Worm (Caenorhabditis elegans) whole organism, L1 larva: ENCODE data around the gene sma-2.

Source experiments
- aha-1 ChIP-seq: fragments of 150-350 bp; optimal IDR thresholded peaks from 2 replicates; lab custom pipeline; 2014; ENCODE audit warnings: missing biosample characterization, missing genetic modification characterization
- blmp-1 ChIP-seq: fragments of 150-350 bp; optimal IDR thresholded peaks from 2 replicates; lab custom pipeline; 2014; ENCODE audit warnings: missing biosample characterization, missing genetic modification characterization
- ceh-63 ChIP-seq: fragments of 200-800 bp; sonication (Bioruptor generic); optimal IDR thresholded peaks from 2 replicates; lab custom pipeline; 2018; ENCODE audit warnings: mild to moderate bottlenecking, missing genetic modification characterization, missing compliant biosample characterization
- ceh-82 ChIP-seq, 3 experiments: fragments of 150-350 bp in 1 of 3; sonication (generic microtip) in 2 of 3; optimal IDR thresholded peaks; 2 replicates each; lab custom pipeline; 2014 to 2017; ENCODE audit warnings: missing biosample characterization in 3 of 3, missing genetic modification characterization in 3 of 3
- ces-1 ChIP-seq: fragments of 150-350 bp; optimal IDR thresholded peaks from 2 replicates; lab custom pipeline; 2014; ENCODE audit warnings: missing biosample characterization, missing genetic modification reagents, missing genetic modification characterization
- dpl-1 ChIP-seq, 3 experiments: fragments of 150-350 bp in 2 of 3; sonication (generic microtip) in 1 of 3; optimal IDR thresholded peaks; 2 replicates each; lab custom pipeline; 2014 to 2017; ENCODE audit warnings: missing biosample characterization in 3 of 3, missing genetic modification characterization in 3 of 3, missing genetic modification reagents in 3 of 3
- dsc-1 ChIP-seq: sonication (generic microtip); optimal IDR thresholded peaks from 2 replicates; lab custom pipeline; 2016; ENCODE audit warnings: mild to moderate bottlenecking, missing genetic modification characterization, missing compliant biosample characterization
- efl-1 ChIP-seq, 4 experiments: fragments of 150-350 bp; optimal IDR thresholded peaks in 3 of 4; peaks in 1 of 4; 1 replicate in 1 of 4; 2 replicates in 3 of 4; lab custom pipeline; 2014; ENCODE audit warnings: missing biosample characterization in 2 of 4, missing genetic modification characterization in 2 of 4, missing genetic modification reagents in 2 of 4
- egl-27 ChIP-seq, 2 experiments: fragments of 150-350 bp in 1 of 2; sonication (generic microtip); optimal IDR thresholded peaks; 3 replicates each; lab custom pipeline; 2017 to 2018; ENCODE audit warnings: missing biosample characterization in 2 of 2, missing genetic modification characterization in 2 of 2, missing genetic modification reagents in 2 of 2
- elt-2 ChIP-seq: sonication (generic microtip); optimal IDR thresholded peaks from 2 replicates; lab custom pipeline; 2016; ENCODE audit warnings: missing genetic modification characterization, mild to moderate bottlenecking, inconsistent platforms, missing compliant biosample characterization, missing genetic modification reagents
- elt-3 ChIP-seq, 6 experiments: fragments of 150-350 bp in 1 of 6; sonication (generic microtip); optimal IDR thresholded peaks; 2 replicates each; lab custom pipeline; 2017 to 2018; ENCODE audit warnings: missing biosample characterization in 6 of 6, missing genetic modification characterization in 6 of 6, inconsistent platforms in 1 of 6
- ets-5 ChIP-seq: fragments of 200-800 bp; sonication (Bioruptor generic); IDR thresholded peaks from 2 replicates; pipeline ENCODE4 v1.3.6; 2022; ENCODE audit warnings: missing genetic modification characterization, missing compliant biosample characterization
- fkh-8 ChIP-seq: sonication (generic microtip); optimal IDR thresholded peaks from 2 replicates; lab custom pipeline; 2016; ENCODE audit warnings: mild to moderate bottlenecking, missing genetic modification characterization, missing compliant biosample characterization
- fos-1 ChIP-seq: fragments of 150-350 bp; optimal IDR thresholded peaks from 2 replicates; lab custom pipeline; 2014; ENCODE audit warnings: missing biosample characterization, missing genetic modification characterization
- hlh-4 ChIP-seq: sonication (generic microtip); optimal IDR thresholded peaks from 2 replicates; lab custom pipeline; 2016; ENCODE audit warnings: mild to moderate bottlenecking, missing genetic modification characterization, missing compliant biosample characterization
- hpl-2 ChIP-seq: fragments of 150-350 bp; optimal IDR thresholded peaks from 2 replicates; lab custom pipeline; 2014; ENCODE audit warnings: missing biosample characterization, missing genetic modification reagents, missing genetic modification characterization
- lin-13 ChIP-seq: fragments of 150-350 bp; optimal IDR thresholded peaks from 2 replicates; lab custom pipeline; 2014; ENCODE audit warnings: missing biosample characterization, missing genetic modification reagents, missing genetic modification characterization
- lin-14 ChIP-seq: fragments of 200-800 bp; sonication (Bioruptor generic); optimal IDR thresholded peaks from 2 replicates; lab custom pipeline; 2018; ENCODE audit warnings: mild to moderate bottlenecking, missing genetic modification characterization, moderate library complexity, missing compliant biosample characterization
- lin-35 ChIP-seq, 2 experiments: fragments of 150-350 bp; optimal IDR thresholded peaks; 2 replicates each; lab custom pipeline; 2014; ENCODE audit warnings: missing biosample characterization in 2 of 2, missing genetic modification characterization in 2 of 2, missing genetic modification reagents in 2 of 2
- lin-39 ChIP-seq: fragments of 150-350 bp; optimal IDR thresholded peaks from 2 replicates; lab custom pipeline; 2014; ENCODE audit warnings: missing biosample characterization, missing genetic modification reagents, missing genetic modification characterization
- lsy-2 ChIP-seq, 2 experiments: fragments of 150-350 bp; optimal IDR thresholded peaks; 2 replicates each; lab custom pipeline; 2014; ENCODE audit warnings: missing biosample characterization in 2 of 2, missing genetic modification characterization in 2 of 2
- mdl-1 ChIP-seq, 2 experiments: fragments of 150-350 bp; optimal IDR thresholded peaks; 2 replicates each; lab custom pipeline; 2014 to 2017; ENCODE audit warnings: missing biosample characterization in 2 of 2, missing genetic modification characterization in 2 of 2, inconsistent platforms in 1 of 2
- mep-1 ChIP-seq: fragments of 150-350 bp; optimal IDR thresholded peaks from 2 replicates; lab custom pipeline; 2014; ENCODE audit warnings: missing biosample characterization, missing genetic modification characterization
- nhr-19 ChIP-seq: fragments of 200-800 bp; sonication (Bioruptor generic); conservative IDR thresholded peaks from 2 replicates; pipeline ENCODE4 v1.3.6; 2022; ENCODE audit warnings: missing genetic modification characterization, missing compliant biosample characterization
- nhr-20 ChIP-seq: sonication (generic microtip); optimal IDR thresholded peaks from 2 replicates; lab custom pipeline; 2016; ENCODE audit warnings: mild to moderate bottlenecking, missing genetic modification characterization, missing compliant biosample characterization
- nhr-237 ChIP-seq: fragments of 150-350 bp; optimal IDR thresholded peaks from 2 replicates; lab custom pipeline; 2014; ENCODE audit warnings: missing biosample characterization, missing genetic modification characterization
- nhr-47 ChIP-seq: sonication (generic microtip); optimal IDR thresholded peaks from 2 replicates; lab custom pipeline; 2016; ENCODE audit warnings: mild to moderate bottlenecking, missing genetic modification characterization, moderate library complexity, missing compliant biosample characterization
- nhr-71 ChIP-seq: sonication (generic microtip); optimal IDR thresholded peaks from 2 replicates; lab custom pipeline; 2016; ENCODE audit warnings: mild to moderate bottlenecking, missing genetic modification characterization, moderate library complexity, missing compliant biosample characterization
- nhr-76 ChIP-seq: sonication (generic microtip); optimal IDR thresholded peaks from 2 replicates; lab custom pipeline; 2017; ENCODE audit warnings: missing biosample characterization, missing genetic modification characterization
- nhr-85 ChIP-seq: sonication (generic microtip); peaks from one replicate; lab custom pipeline; 2016; ENCODE audit warnings: missing genetic modification characterization, inconsistent platforms, missing compliant biosample characterization
- nhr-90 ChIP-seq: sonication (generic microtip); optimal IDR thresholded peaks from 2 replicates; lab custom pipeline; 2016; ENCODE audit warnings: mild to moderate bottlenecking, missing genetic modification characterization, missing compliant biosample characterization; ENCODE audit not compliant: poor library complexity
- rnt-1 ChIP-seq: sonication (generic microtip); optimal IDR thresholded peaks from 2 replicates; lab custom pipeline; 2016; ENCODE audit warnings: mild to moderate bottlenecking, missing genetic modification characterization, moderate library complexity, missing compliant biosample characterization
- snu-23 ChIP-seq: sonication (generic microtip); optimal IDR thresholded peaks from 2 replicates; lab custom pipeline; 2016; ENCODE audit warnings: missing genetic modification characterization, missing compliant biosample characterization
- sox-4 ChIP-seq: sonication (generic microtip); optimal IDR thresholded peaks from 2 replicates; lab custom pipeline; 2016; ENCODE audit warnings: missing genetic modification characterization, missing compliant biosample characterization
- sup-37 ChIP-seq: fragments of 200-800 bp; sonication (Bioruptor generic); optimal IDR thresholded peaks from 2 replicates; lab custom pipeline; 2018; ENCODE audit warnings: mild to moderate bottlenecking, missing genetic modification characterization, missing compliant biosample characterization
- swsn-7 ChIP-seq: sonication (generic microtip); optimal IDR thresholded peaks from 2 replicates; lab custom pipeline; 2016; ENCODE audit warnings: missing genetic modification characterization, missing compliant biosample characterization
- tbx-2 ChIP-seq: sonication (generic microtip); optimal IDR thresholded peaks from 2 replicates; lab custom pipeline; 2016; ENCODE audit warnings: missing genetic modification characterization, missing compliant biosample characterization
- tlp-1 ChIP-seq: fragments of 150-350 bp; optimal IDR thresholded peaks from 2 replicates; lab custom pipeline; 2014; ENCODE audit warnings: missing biosample characterization, missing genetic modification characterization
- unc-62 ChIP-seq: fragments of 150-350 bp; optimal IDR thresholded peaks from 2 replicates; lab custom pipeline; 2014; ENCODE audit warnings: missing biosample characterization, missing genetic modification reagents, missing genetic modification characterization
- unc-86 ChIP-seq: sonication (generic microtip); optimal IDR thresholded peaks from 2 replicates; lab custom pipeline; 2016; ENCODE audit warnings: missing genetic modification characterization, missing compliant biosample characterization
- unc-98 ChIP-seq: fragments of 200-800 bp; sonication (Bioruptor generic); IDR thresholded peaks from 2 replicates; pipeline ENCODE4 v1.3.6; 2022; ENCODE audit warnings: missing genetic modification characterization, missing compliant biosample characterization
- xbp-1 ChIP-seq: sonication (generic microtip); optimal IDR thresholded peaks from 2 replicates; lab custom pipeline; 2016; ENCODE audit warnings: missing genetic modification characterization, missing compliant biosample characterization
- zag-1 ChIP-seq: fragments of 150-350 bp; optimal IDR thresholded peaks from 2 replicates; lab custom pipeline; 2014; ENCODE audit warnings: missing biosample characterization, missing genetic modification characterization

The sma-2 gene

DNA sequence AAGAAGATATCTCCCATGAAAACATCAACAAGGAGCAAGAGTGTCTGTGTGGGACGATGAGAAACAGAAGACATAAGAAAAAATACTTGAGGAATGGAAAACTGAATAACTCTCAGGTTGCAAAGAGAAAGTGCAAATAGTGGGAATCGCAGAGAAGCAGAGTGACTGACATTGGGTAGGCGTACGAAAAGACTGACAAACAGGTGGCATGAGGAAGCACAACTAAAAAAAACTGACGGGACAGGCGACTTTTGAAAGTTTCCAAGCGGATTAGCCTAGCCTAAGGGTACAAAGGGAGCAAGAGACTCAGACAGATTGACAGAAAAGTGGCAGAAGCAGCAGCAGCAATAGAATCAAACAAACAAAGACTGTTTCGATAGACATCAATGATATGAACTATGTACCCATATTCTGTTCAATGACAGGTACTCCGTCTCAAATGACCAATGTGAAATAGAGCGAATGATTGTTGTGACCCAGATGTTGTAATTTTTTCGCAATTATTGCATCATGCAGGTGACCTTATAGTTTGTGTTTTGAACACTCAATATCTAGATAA is 15.1 kb upstream of the sma-2 start:
- peak; percentile 48 for TF ChIP-seq tbx-2 (tag; lab: Kevin White, UChicago)
- TF ChIP-seq mdl-1 (tag; optimal IDR thresholded peaks at IDR 0.05; lab: Kevin White, UChicago), result peak in 1 of 2 experiments; percentile 29
- no peak for TF ChIP-seq nhr-76 (tag; lab: Kevin White, UChicago)
- no peak for TF ChIP-seq ces-1
- no peak for TF ChIP-seq sup-37 (GFP tag; lab: Kevin White, UChicago)
- TF ChIP-seq dsc-1 (tag; lab: Kevin White, UChicago), result no peak
- no peak for TF ChIP-seq elt-2 (tag; lab: Kevin White, UChicago)
- no peak for TF ChIP-seq dpl-1 (GFP tag; optimal IDR thresholded peaks at IDR 0.05; lab: Kevin White, UChicago)
- peak; percentile 60 for TF ChIP-seq lin-39 (tag; lab: Kevin White, UChicago)
- peak; percentile 0 for TF ChIP-seq unc-86
- TF ChIP-seq blmp-1 (tag; lab: Kevin White, UChicago), result no peak
- no peak for TF ChIP-seq tlp-1 (tag; lab: Kevin White, UChicago)
- TF ChIP-seq elt-3 (tag; optimal IDR thresholded peaks at IDR 0.05; lab: Kevin White, UChicago), result peak in 1 of 6 experiments; percentile 3
- no peak for TF ChIP-seq fkh-8 (tag; lab: Kevin White, UChicago)
- no peak for TF ChIP-seq hpl-2 (GFP tag; lab: Kevin White, UChicago)
- peak; percentile 35 for TF ChIP-seq nhr-20
- TF ChIP-seq egl-27 (tag; optimal IDR thresholded peaks at IDR 0.05; lab: Kevin White, UChicago), result no peak
- no peak for TF ChIP-seq xbp-1 (tag; lab: Kevin White, UChicago)
- peak; percentile 14 to 29 for TF ChIP-seq efl-1 (optimal IDR thresholded peaks at IDR 0.05; lab: Kevin White, UChicago)
- TF ChIP-seq efl-1 (GFP tag; optimal IDR thresholded peaks at IDR 0.05 in 1 of 2; lab: Kevin White, UChicago), result no peak
- no peak for TF ChIP-seq sox-4 (tag; lab: Kevin White, UChicago)
- no peak for TF ChIP-seq nhr-90 (tag; lab: Kevin White, UChicago)
- TF ChIP-seq unc-62 (GFP tag; lab: Kevin White, UChicago), result no peak
- TF ChIP-seq unc-98 (GFP tag; lab: Robert Waterston, UW), result no peak
- TF ChIP-seq nhr-237 (tag; lab: Kevin White, UChicago), result no peak
- TF ChIP-seq ets-5 (GFP tag; lab: Robert Waterston, UW), result no peak
- peak; percentile 22 for TF ChIP-seq swsn-7 (tag; lab: Kevin White, UChicago)
- no peak for TF ChIP-seq zag-1
- peak; percentile 8 to 18 for TF ChIP-seq lin-35 (GFP tag; optimal IDR thresholded peaks at IDR 0.05; lab: Kevin White, UChicago)
- peak; percentile 76 for TF ChIP-seq nhr-71 (tag; lab: Kevin White, UChicago)
- TF ChIP-seq lsy-2 (tag; optimal IDR thresholded peaks at IDR 0.05; lab: Kevin White, UChicago), result peak; percentile 8 to 32
- TF ChIP-seq lin-13 (GFP tag; lab: Kevin White, UChicago), result no peak
- peak; percentile 43 for TF ChIP-seq nhr-47
- TF ChIP-seq nhr-85 (tag; lab: Kevin White, UChicago), result peak; percentile 58
- TF ChIP-seq rnt-1, result peak; percentile 72
- TF ChIP-seq ceh-63, result no peak
- peak; percentile 21; the same call in 1 of the 2 replicates for TF ChIP-seq nhr-19 (GFP tag; lab: Robert Waterston, UW)
- no peak for TF ChIP-seq fos-1
- peak in 2 of 3 experiments; percentile 15 to 33 for TF ChIP-seq ceh-82 (tag; optimal IDR thresholded peaks at IDR 0.05; lab: Kevin White, UChicago)
- no peak for TF ChIP-seq aha-1
- TF ChIP-seq hlh-4 (tag; lab: Kevin White, UChicago), result no peak
- TF ChIP-seq lin-14, result peak; percentile 87
- TF ChIP-seq mep-1 (tag; lab: Kevin White, UChicago), result no peak
- peak; percentile 34 for TF ChIP-seq snu-23
